Worm (Caenorhabditis elegans) whole organism, L1 larva: ENCODE measurements around the gene R09E10.8.
A peak's percentile ranks its signal among the peaks of the same experiment; 100 is the strongest.

Experiments
- C16A3.4 ChIP-seq: fragments of 150-350 bp; optimal IDR thresholded peaks from 2 replicates; lab custom pipeline; 2014; ENCODE audit warnings: missing biosample characterization, missing genetic modification characterization
- aha-1 ChIP-seq: fragments of 150-350 bp; optimal IDR thresholded peaks from 2 replicates; lab custom pipeline; 2014; ENCODE audit warnings: missing biosample characterization, missing genetic modification characterization
- alr-1 ChIP-seq: fragments of 200-800 bp; sonication (Bioruptor generic); optimal IDR thresholded peaks from 2 replicates; lab custom pipeline; 2018; ENCODE audit warnings: borderline replicate concordance, mild to moderate bottlenecking, missing genetic modification characterization, missing compliant biosample characterization
- aly-2 ChIP-seq: fragments of 150-350 bp; optimal IDR thresholded peaks from 2 replicates; lab custom pipeline; 2014; ENCODE audit warnings: missing biosample characterization, missing genetic modification characterization
- blmp-1 ChIP-seq: fragments of 150-350 bp; optimal IDR thresholded peaks from 2 replicates; lab custom pipeline; 2014; ENCODE audit warnings: missing biosample characterization, missing genetic modification characterization
- ceh-82 ChIP-seq, 3 experiments: fragments of 150-350 bp in 1 of 3; sonication (generic microtip) in 2 of 3; optimal IDR thresholded peaks; 2 replicates each; lab custom pipeline; 2014 to 2017; ENCODE audit warnings: missing biosample characterization in 3 of 3, missing genetic modification characterization in 3 of 3
- ces-1 ChIP-seq: fragments of 150-350 bp; optimal IDR thresholded peaks from 2 replicates; lab custom pipeline; 2014; ENCODE audit warnings: missing biosample characterization, missing genetic modification reagents, missing genetic modification characterization
- dpl-1 ChIP-seq, 3 experiments: fragments of 150-350 bp in 2 of 3; sonication (generic microtip) in 1 of 3; optimal IDR thresholded peaks; 2 replicates each; lab custom pipeline; 2014 to 2017; ENCODE audit warnings: missing biosample characterization in 3 of 3, missing genetic modification characterization in 3 of 3, missing genetic modification reagents in 3 of 3
- efl-3 ChIP-seq: fragments of 200-800 bp; sonication (Bioruptor generic); optimal IDR thresholded peaks from 2 replicates; lab custom pipeline; 2018; ENCODE audit warnings: mild to moderate bottlenecking, missing genetic modification characterization, missing compliant biosample characterization
- egl-13 ChIP-seq: sonication (generic microtip); optimal IDR thresholded peaks from 2 replicates; lab custom pipeline; 2016; ENCODE audit warnings: missing genotype, missing genetic modification reagents, missing genetic modification characterization, missing compliant biosample characterization
- egl-27 ChIP-seq, 2 experiments: fragments of 150-350 bp in 1 of 2; sonication (generic microtip); optimal IDR thresholded peaks; 3 replicates each; lab custom pipeline; 2017 to 2018; ENCODE audit warnings: missing biosample characterization in 2 of 2, missing genetic modification characterization in 2 of 2, missing genetic modification reagents in 2 of 2
- elt-2 ChIP-seq: sonication (generic microtip); optimal IDR thresholded peaks from 2 replicates; lab custom pipeline; 2016; ENCODE audit warnings: missing genetic modification characterization, mild to moderate bottlenecking, inconsistent platforms, missing compliant biosample characterization, missing genetic modification reagents
- elt-3 ChIP-seq, 6 experiments: fragments of 150-350 bp in 1 of 6; sonication (generic microtip); optimal IDR thresholded peaks; 2 replicates each; lab custom pipeline; 2017 to 2018; ENCODE audit warnings: missing biosample characterization in 6 of 6, missing genetic modification characterization in 6 of 6, inconsistent platforms in 1 of 6
- ets-5 ChIP-seq: fragments of 200-800 bp; sonication (Bioruptor generic); IDR thresholded peaks from 2 replicates; pipeline ENCODE4 v1.3.6; 2022; ENCODE audit warnings: missing genetic modification characterization, missing compliant biosample characterization
- fkh-4 ChIP-seq: sonication (generic microtip); optimal IDR thresholded peaks from 2 replicates; lab custom pipeline; 2016; ENCODE audit warnings: missing compliant biosample characterization, missing genetic modification characterization, borderline replicate concordance
- fkh-8 ChIP-seq: sonication (generic microtip); optimal IDR thresholded peaks from 2 replicates; lab custom pipeline; 2016; ENCODE audit warnings: mild to moderate bottlenecking, missing genetic modification characterization, missing compliant biosample characterization
- grh-1 ChIP-seq: fragments of 200-800 bp; sonication (Bioruptor generic); IDR thresholded peaks from 2 replicates; pipeline ENCODE4 v1.3.6; 2022; ENCODE audit warnings: missing genetic modification reagents, missing genetic modification characterization, missing compliant biosample characterization
- hlh-17 ChIP-seq: fragments of 200-800 bp; sonication (Bioruptor generic); optimal IDR thresholded peaks from 2 replicates; lab custom pipeline; 2018; ENCODE audit warnings: missing genetic modification characterization, mild to moderate bottlenecking, missing compliant biosample characterization, moderate library complexity, borderline replicate concordance
- hlh-4 ChIP-seq: sonication (generic microtip); optimal IDR thresholded peaks from 2 replicates; lab custom pipeline; 2016; ENCODE audit warnings: mild to moderate bottlenecking, missing genetic modification characterization, missing compliant biosample characterization
- hpl-2 ChIP-seq: fragments of 150-350 bp; optimal IDR thresholded peaks from 2 replicates; lab custom pipeline; 2014; ENCODE audit warnings: missing biosample characterization, missing genetic modification reagents, missing genetic modification characterization
- irx-1 ChIP-seq: sonication (generic microtip); optimal IDR thresholded peaks from 2 replicates; lab custom pipeline; 2016; ENCODE audit warnings: missing genetic modification characterization, missing compliant biosample characterization
- jun-1 ChIP-seq: fragments of 150-350 bp; optimal IDR thresholded peaks from 2 replicates; lab custom pipeline; 2014; ENCODE audit warnings: missing biosample characterization, missing genetic modification reagents, missing genetic modification characterization
- lin-13 ChIP-seq: fragments of 150-350 bp; optimal IDR thresholded peaks from 2 replicates; lab custom pipeline; 2014; ENCODE audit warnings: missing biosample characterization, missing genetic modification reagents, missing genetic modification characterization
- lin-15B ChIP-seq: fragments of 150-350 bp; sonication (generic microtip); optimal IDR thresholded peaks from 3 replicates; lab custom pipeline; 2014; ENCODE audit warnings: missing biosample characterization, missing genetic modification characterization
- lin-39 ChIP-seq: fragments of 150-350 bp; optimal IDR thresholded peaks from 2 replicates; lab custom pipeline; 2014; ENCODE audit warnings: missing biosample characterization, missing genetic modification reagents, missing genetic modification characterization
- lir-3 ChIP-seq: sonication (generic microtip); optimal IDR thresholded peaks from 2 replicates; lab custom pipeline; 2016; ENCODE audit warnings: mild to moderate bottlenecking, missing genetic modification characterization, moderate library complexity, missing compliant biosample characterization; ENCODE audit not compliant: poor library complexity
- lsy-2 ChIP-seq, 2 experiments: fragments of 150-350 bp; optimal IDR thresholded peaks; 2 replicates each; lab custom pipeline; 2014; ENCODE audit warnings: missing biosample characterization in 2 of 2, missing genetic modification characterization in 2 of 2
- mab-9 ChIP-seq: fragments of 200-800 bp; sonication (Bioruptor generic); IDR thresholded peaks from 2 replicates; pipeline ENCODE4 v1.3.6; 2022; ENCODE audit warnings: missing genetic modification reagents, missing genetic modification characterization, missing compliant biosample characterization
- mef-2 ChIP-seq: fragments of 150-350 bp; optimal IDR thresholded peaks from 2 replicates; lab custom pipeline; 2014; ENCODE audit warnings: missing biosample characterization, missing genetic modification characterization
- nhr-12 ChIP-seq: sonication (generic microtip); optimal IDR thresholded peaks from 2 replicates; lab custom pipeline; 2017; ENCODE audit warnings: missing biosample characterization, missing genetic modification characterization
- nhr-19 ChIP-seq: fragments of 200-800 bp; sonication (Bioruptor generic); conservative IDR thresholded peaks from 2 replicates; pipeline ENCODE4 v1.3.6; 2022; ENCODE audit warnings: missing genetic modification characterization, missing compliant biosample characterization
- nhr-20 ChIP-seq: sonication (generic microtip); optimal IDR thresholded peaks from 2 replicates; lab custom pipeline; 2016; ENCODE audit warnings: mild to moderate bottlenecking, missing genetic modification characterization, missing compliant biosample characterization
- nhr-237 ChIP-seq: fragments of 150-350 bp; optimal IDR thresholded peaks from 2 replicates; lab custom pipeline; 2014; ENCODE audit warnings: missing biosample characterization, missing genetic modification characterization
- nhr-71 ChIP-seq: sonication (generic microtip); optimal IDR thresholded peaks from 2 replicates; lab custom pipeline; 2016; ENCODE audit warnings: mild to moderate bottlenecking, missing genetic modification characterization, moderate library complexity, missing compliant biosample characterization
- nhr-85 ChIP-seq: sonication (generic microtip); peaks from one replicate; lab custom pipeline; 2016; ENCODE audit warnings: missing genetic modification characterization, inconsistent platforms, missing compliant biosample characterization
- nhr-90 ChIP-seq: sonication (generic microtip); optimal IDR thresholded peaks from 2 replicates; lab custom pipeline; 2016; ENCODE audit warnings: mild to moderate bottlenecking, missing genetic modification characterization, missing compliant biosample characterization; ENCODE audit not compliant: poor library complexity
- pag-3 ChIP-seq: sonication (generic microtip); optimal IDR thresholded peaks from 2 replicates; lab custom pipeline; 2017; ENCODE audit warnings: missing genetic modification characterization, mild to moderate bottlenecking, missing compliant biosample characterization, antibody characterized with exemption, borderline replicate concordance; ENCODE audit not compliant: insufficient read depth
- pax-3 ChIP-seq: fragments of 200-800 bp; sonication (Bioruptor generic); optimal IDR thresholded peaks from 2 replicates; lab custom pipeline; 2018; ENCODE audit warnings: mild to moderate bottlenecking, missing genetic modification characterization, moderate library complexity, missing compliant biosample characterization
- pqm-1 ChIP-seq: sonication (generic microtip); optimal IDR thresholded peaks from 3 replicates; lab custom pipeline; 2017; ENCODE audit warnings: missing biosample characterization, missing genetic modification characterization
- rnt-1 ChIP-seq: sonication (generic microtip); optimal IDR thresholded peaks from 2 replicates; lab custom pipeline; 2016; ENCODE audit warnings: mild to moderate bottlenecking, missing genetic modification characterization, moderate library complexity, missing compliant biosample characterization
- skn-1 ChIP-seq: fragments of 150-350 bp; optimal IDR thresholded peaks from 2 replicates; lab custom pipeline; 2014; ENCODE audit warnings: missing biosample characterization, missing genetic modification characterization
- sox-4 ChIP-seq: sonication (generic microtip); optimal IDR thresholded peaks from 2 replicates; lab custom pipeline; 2016; ENCODE audit warnings: missing genetic modification characterization, missing compliant biosample characterization
- sptf-1 ChIP-seq: fragments of 150-350 bp; optimal IDR thresholded peaks from 2 replicates; lab custom pipeline; 2014; ENCODE audit warnings: missing biosample characterization, missing genetic modification characterization
- swsn-7 ChIP-seq: sonication (generic microtip); optimal IDR thresholded peaks from 2 replicates; lab custom pipeline; 2016; ENCODE audit warnings: missing genetic modification characterization, missing compliant biosample characterization
- tbx-2 ChIP-seq: sonication (generic microtip); optimal IDR thresholded peaks from 2 replicates; lab custom pipeline; 2016; ENCODE audit warnings: missing genetic modification characterization, missing compliant biosample characterization
- tlp-1 ChIP-seq: fragments of 150-350 bp; optimal IDR thresholded peaks from 2 replicates; lab custom pipeline; 2014; ENCODE audit warnings: missing biosample characterization, missing genetic modification characterization
- unc-130 ChIP-seq: fragments of 150-350 bp; optimal IDR thresholded peaks from 2 replicates; lab custom pipeline; 2017; ENCODE audit warnings: missing biosample characterization, missing genetic modification characterization, inconsistent platforms
- unc-98 ChIP-seq: fragments of 200-800 bp; sonication (Bioruptor generic); IDR thresholded peaks from 2 replicates; pipeline ENCODE4 v1.3.6; 2022; ENCODE audit warnings: missing genetic modification characterization, missing compliant biosample characterization
- xbp-1 ChIP-seq: sonication (generic microtip); optimal IDR thresholded peaks from 2 replicates; lab custom pipeline; 2016; ENCODE audit warnings: missing genetic modification characterization, missing compliant biosample characterization
- zip-4 ChIP-seq: fragments of 200-800 bp; sonication (Bioruptor generic); optimal IDR thresholded peaks from 2 replicates; lab custom pipeline; 2018; ENCODE audit warnings: mild to moderate bottlenecking, missing genetic modification characterization, moderate library complexity, missing compliant biosample characterization
- ztf-4 ChIP-seq: fragments of 150-350 bp; optimal IDR thresholded peaks from 2 replicates; lab custom pipeline; 2014; ENCODE audit warnings: missing biosample characterization, missing genetic modification characterization

R09E10.8 gene

ce11 chrIV:10349871-10350640 is 39.8 kb upstream of the R09E10.8 start, which contains the start of the genes unc-43 and Y43C5B.3:
Gene unc-43, minus strand, starts transcription at chrIV:10350217.
Gene Y43C5B.3, plus strand, starts transcription at chrIV:10350590.
- TF ChIP-seq hlh-17 (GFP tag; lab: Kevin White, UChicago) (no peak), dpl-1 (GFP tag; optimal IDR thresholded peaks at IDR 0.05; lab: Kevin White, UChicago) (no peak), nhr-19 (no peak), skn-1 (tag; lab: Kevin White, UChicago) (no peak), grh-1 (GFP tag; lab: Robert Waterston, UW) (peak; percentile 56), swsn-7 (tag; lab: Kevin White, UChicago) (no peak), ztf-4 (no peak), mef-2 (tag; lab: Kevin White, UChicago) (no peak), fkh-4 (tag; lab: Kevin White, UChicago) (no peak), pag-3 (tag; lab: Kevin White, UChicago) (no peak), efl-3 (no peak), C16A3.4 (no peak), lin-15B (no peak), egl-13 (tag; lab: Kevin White, UChicago) (no peak), nhr-71 (peak; percentile 3), sptf-1 (tag; lab: Kevin White, UChicago) (no peak), unc-130 (tag; lab: Kevin White, UChicago) (no peak), hpl-2 (GFP tag; lab: Kevin White, UChicago) (no peak), ets-5 (no peak), pax-3 (tag; lab: Kevin White, UChicago) (no peak), xbp-1 (tag; lab: Kevin White, UChicago) (no peak), nhr-12 (tag; lab: Kevin White, UChicago) (no peak), tlp-1 (tag; lab: Kevin White, UChicago) (no peak), sox-4 (tag; lab: Kevin White, UChicago) (no peak), blmp-1 (tag; lab: Kevin White, UChicago) (peak; percentile 83), aly-2 (no peak), ceh-82 (tag; optimal IDR thresholded peaks at IDR 0.05; lab: Kevin White, UChicago) (no peak), ces-1 (no peak), aha-1 (no peak), elt-3 (tag; optimal IDR thresholded peaks at IDR 0.05; lab: Kevin White, UChicago) (peak in 1 of 6 experiments; percentile 52), nhr-85 (tag; lab: Kevin White, UChicago) (peak; percentile 83), alr-1 (tag; lab: Kevin White, UChicago) (no peak), irx-1 (tag; lab: Kevin White, UChicago) (peak; percentile 10), elt-2 (tag; lab: Kevin White, UChicago) (peak; percentile 69), lin-13 (no peak), fkh-8 (tag; lab: Kevin White, UChicago) (no peak), lir-3 (no peak), mab-9 (GFP tag; lab: Robert Waterston, UW) (no peak), unc-98 (no peak), lin-39 (tag; lab: Kevin White, UChicago) (no peak), pqm-1 (tag; lab: Kevin White, UChicago) (no peak), zip-4 (GFP tag; lab: Kevin White, UChicago) (no peak), hlh-4 (tag; lab: Kevin White, UChicago) (no peak), lsy-2 (tag; optimal IDR thresholded peaks at IDR 0.05; lab: Kevin White, UChicago) (no peak), nhr-90 (tag; lab: Kevin White, UChicago) (no peak), nhr-20 (tag; lab: Kevin White, UChicago) (peak; percentile 18), jun-1 (tag; lab: Kevin White, UChicago) (no peak), egl-27 (tag; optimal IDR thresholded peaks at IDR 0.05; lab: Kevin White, UChicago) (no peak), rnt-1 (tag; lab: Kevin White, UChicago) (no peak), tbx-2 (no peak), nhr-237 (tag; lab: Kevin White, UChicago) (no peak)
